Worm (Caenorhabditis elegans): Measurements from ENCODE around the gene bath-31.

- TF ChIP-seq dve-1 (tag; optimal IDR thresholded peaks at IDR 0.05; ENCODE audit: insufficient read depth), result no peak
- no peak for TF ChIP-seq T20F7.1 (GFP tag; optimal IDR thresholded peaks at IDR 0.05)
Observed at ce11 chrII:3701305-3701704, 30.5 kb upstream of the bath-31 start, which contains the start of gene srx-105.
